Worm (Caenorhabditis elegans) whole organism, late embryonic: ENCODE data around the gene fbxa-73.

Experiments
- ama-1 ChIP-seq: fragments of 150-350 bp; optimal IDR thresholded peaks from 2 replicates; lab custom pipeline; 2014
- dmd-4 ChIP-seq: sonication (generic microtip); optimal IDR thresholded peaks from 2 replicates; lab custom pipeline; 2016; ENCODE audit warnings: borderline replicate concordance, missing genetic modification characterization, missing compliant biosample characterization
- elt-4 ChIP-seq: sonication (generic microtip); optimal IDR thresholded peaks from 2 replicates; lab custom pipeline; 2016; ENCODE audit warnings: missing genetic modification characterization, missing compliant biosample characterization
- ets-4 ChIP-seq: sonication (generic microtip); optimal IDR thresholded peaks from 2 replicates; lab custom pipeline; 2016; ENCODE audit warnings: missing genetic modification characterization, missing compliant biosample characterization
- hlh-15 ChIP-seq: sonication (generic microtip); optimal IDR thresholded peaks from 2 replicates; lab custom pipeline; 2016; ENCODE audit warnings: missing genetic modification characterization, missing compliant biosample characterization
- lim-6 ChIP-seq: sonication (generic microtip); optimal IDR thresholded peaks from 2 replicates; lab custom pipeline; 2016; ENCODE audit warnings: missing genetic modification characterization, missing compliant biosample characterization
- pha-2 ChIP-seq: sonication (generic microtip); optimal IDR thresholded peaks from 2 replicates; lab custom pipeline; 2017; ENCODE audit warnings: mild to moderate bottlenecking, missing genetic modification characterization, missing compliant biosample characterization
- rnt-1 ChIP-seq: sonication (generic microtip); optimal IDR thresholded peaks from 2 replicates; lab custom pipeline; 2016; ENCODE audit warnings: missing genetic modification characterization, missing compliant biosample characterization
- syd-9 ChIP-seq: sonication (generic microtip); optimal IDR thresholded peaks from 2 replicates; lab custom pipeline; 2016; ENCODE audit warnings: mild to moderate bottlenecking, missing genetic modification characterization, moderate library complexity, missing compliant biosample characterization
- tbx-7 ChIP-seq: sonication (generic microtip); optimal IDR thresholded peaks from 2 replicates; lab custom pipeline; 2016; ENCODE audit warnings: missing genotype, missing genetic modification characterization, missing compliant biosample characterization

ce11 chrIII:2210601-2211000, 42.6 kb upstream of the fbxa-73 start:
- no peak for TF ChIP-seq pha-2
- TF ChIP-seq tbx-7 (tag; lab: Kevin White, UChicago) = no peak
- no peak for TF ChIP-seq ets-4 (tag; lab: Kevin White, UChicago)
- TF ChIP-seq elt-4 = no peak
- TF ChIP-seq ama-1 = no peak
- TF ChIP-seq dmd-4 (tag; lab: Kevin White, UChicago) = no peak
- TF ChIP-seq hlh-15 (tag; lab: Kevin White, UChicago) = no peak
- no peak for TF ChIP-seq rnt-1 (tag; lab: Kevin White, UChicago)
- no peak for TF ChIP-seq lim-6 (tag; lab: Kevin White, UChicago)
- no peak for TF ChIP-seq syd-9 (tag; lab: Kevin White, UChicago)
